Fruit fly (Drosophila melanogaster) whole organism: ENCODE results near the gene Gr66a.

ENCODE experiments used
- CG8478 ChIP-seq: fragments of >200 bp; optimal IDR thresholded peaks from 2 replicates; lab custom pipeline; 2018; ENCODE audit warnings: inconsistent platforms
- Dll ChIP-seq: fragments of >200 bp; optimal IDR thresholded peaks from 2 replicates; lab custom pipeline; 2017
- EcR ChIP-seq, 2 experiments: fragments of >200 bp; optimal IDR thresholded peaks; 2 replicates each; lab custom pipeline; 2017; ENCODE audit warnings: missing biosample characterization in 2 of 2, missing genetic modification characterization in 2 of 2, missing genetic modification reagents in 2 of 2
- pan ChIP-seq: fragments of >200 bp; optimal IDR thresholded peaks from 2 replicates; lab custom pipeline; 2017
- psq ChIP-seq: fragments of >200 bp; optimal IDR thresholded peaks from 2 replicates; lab custom pipeline; 2017
- usp ChIP-seq: fragments of >200 bp; optimal IDR thresholded peaks from 2 replicates; lab custom pipeline; 2017; ENCODE audit warnings: missing biosample characterization, missing genetic modification characterization, mixed read lengths

Gr66a gene

DNA sequence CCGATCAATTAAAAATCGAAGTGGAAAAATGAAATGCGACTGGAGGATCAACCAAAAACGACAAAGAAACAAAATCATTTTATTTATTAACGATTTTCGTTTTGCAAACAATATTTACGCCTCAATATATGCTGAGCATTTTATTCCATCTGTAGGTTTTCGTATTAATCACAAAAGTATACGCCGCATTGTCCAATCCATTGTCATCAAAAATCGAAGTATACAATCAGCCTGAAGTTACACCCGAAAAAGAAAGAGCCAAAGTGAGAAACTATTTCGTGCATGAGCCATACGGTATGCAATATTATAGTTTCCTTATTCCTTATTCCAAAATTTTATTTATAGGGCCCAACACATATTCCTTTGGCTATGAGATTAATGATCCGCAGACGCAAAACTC lies 22.2 kb upstream of the Gr66a start:
- TF ChIP-seq CG8478 (lab: Kevin White, UChicago) = no peak
- no peak for TF ChIP-seq psq
- no peak for TF ChIP-seq pan
- TF ChIP-seq usp (GFP tag; lab: Kevin White, UChicago) = no peak
- no peak for TF ChIP-seq Dll
- TF ChIP-seq EcR (GFP tag; optimal IDR thresholded peaks at IDR 0.05; lab: Kevin White, UChicago) = no peak

DNA sequence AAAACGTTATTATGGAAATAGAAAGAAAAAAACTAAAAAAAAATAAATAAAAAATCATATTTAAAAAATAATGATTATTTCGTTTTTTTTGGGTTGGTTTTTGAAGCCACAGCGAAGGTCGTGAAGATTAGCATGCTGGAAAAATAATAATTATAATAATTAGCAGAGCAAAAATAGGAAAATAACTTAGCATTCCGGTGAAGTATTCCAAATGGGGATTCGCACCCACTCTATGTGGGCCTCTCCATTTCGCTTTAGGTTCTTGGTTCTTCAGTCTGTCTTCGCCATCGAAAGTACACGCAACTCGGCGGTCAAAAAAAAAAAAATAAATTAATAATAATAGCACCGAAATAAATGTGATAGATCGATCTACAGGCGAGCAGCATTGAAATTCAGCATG lies 21.5 kb upstream of the Gr66a start, which contains the start of gene CG34462:
TSS of gene CG34462 (plus strand) at position 301 of the 400 bp plus-strand sequence.
- TF ChIP-seq EcR (GFP tag; optimal IDR thresholded peaks at IDR 0.05; lab: Kevin White, UChicago) (no peak), CG8478 (lab: Kevin White, UChicago) (no peak), psq (no peak), Dll (no peak), pan (no peak), usp (GFP tag; lab: Kevin White, UChicago) (no peak)

DNA sequence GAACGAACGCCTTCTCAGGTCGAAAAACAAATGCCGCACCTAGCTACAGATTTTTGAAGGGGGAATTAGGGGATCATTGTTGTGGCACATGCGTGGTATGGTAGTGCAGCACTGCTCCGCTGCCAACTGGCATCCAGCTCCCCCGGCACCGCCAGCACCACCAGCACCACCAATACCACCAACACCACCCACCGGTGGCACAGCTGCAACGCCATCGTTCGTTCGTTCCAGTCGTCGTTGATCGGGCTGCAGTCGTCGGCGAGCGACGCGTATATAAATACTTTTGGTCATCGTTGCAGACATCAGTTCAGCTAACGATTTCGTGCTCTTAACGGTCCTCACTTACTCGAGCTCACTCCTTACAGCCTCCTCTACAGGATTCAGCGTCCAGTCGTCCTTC lies 18.8 kb upstream of the Gr66a start, which contains the start of gene CG34461:
TSS of gene CG34461 (plus strand) at position 301 of the 400 bp plus-strand sequence.
- no peak for TF ChIP-seq Dll
- no peak for TF ChIP-seq pan
- TF ChIP-seq usp (GFP tag; lab: Kevin White, UChicago) = no peak
- no peak for TF ChIP-seq EcR (GFP tag; optimal IDR thresholded peaks at IDR 0.05; lab: Kevin White, UChicago)
- no peak for TF ChIP-seq psq

DNA sequence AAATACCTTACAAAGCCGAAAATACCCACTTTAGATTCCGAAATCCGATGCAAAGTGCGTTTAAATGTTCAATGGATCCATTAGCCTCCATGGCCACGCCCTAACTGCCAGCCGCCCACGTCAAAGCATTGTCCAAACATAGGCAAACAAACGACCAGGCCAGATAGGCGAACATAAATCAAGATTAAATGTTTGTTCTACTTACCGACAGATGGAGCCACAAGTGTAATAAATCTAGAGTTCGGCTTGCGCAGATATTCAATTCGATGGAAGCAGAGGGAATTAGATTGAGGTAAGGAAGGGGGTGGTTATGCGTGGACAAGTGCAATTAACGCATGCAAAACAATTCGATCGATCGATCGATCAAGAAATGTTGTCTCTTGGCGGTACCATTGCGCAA lies 17.0 kb upstream of the Gr66a start:
- TF ChIP-seq Dll (no peak), psq (no peak), CG8478 (lab: Kevin White, UChicago) (no peak), EcR (GFP tag; optimal IDR thresholded peaks at IDR 0.05; lab: Kevin White, UChicago) (no peak), pan (no peak)

DNA sequence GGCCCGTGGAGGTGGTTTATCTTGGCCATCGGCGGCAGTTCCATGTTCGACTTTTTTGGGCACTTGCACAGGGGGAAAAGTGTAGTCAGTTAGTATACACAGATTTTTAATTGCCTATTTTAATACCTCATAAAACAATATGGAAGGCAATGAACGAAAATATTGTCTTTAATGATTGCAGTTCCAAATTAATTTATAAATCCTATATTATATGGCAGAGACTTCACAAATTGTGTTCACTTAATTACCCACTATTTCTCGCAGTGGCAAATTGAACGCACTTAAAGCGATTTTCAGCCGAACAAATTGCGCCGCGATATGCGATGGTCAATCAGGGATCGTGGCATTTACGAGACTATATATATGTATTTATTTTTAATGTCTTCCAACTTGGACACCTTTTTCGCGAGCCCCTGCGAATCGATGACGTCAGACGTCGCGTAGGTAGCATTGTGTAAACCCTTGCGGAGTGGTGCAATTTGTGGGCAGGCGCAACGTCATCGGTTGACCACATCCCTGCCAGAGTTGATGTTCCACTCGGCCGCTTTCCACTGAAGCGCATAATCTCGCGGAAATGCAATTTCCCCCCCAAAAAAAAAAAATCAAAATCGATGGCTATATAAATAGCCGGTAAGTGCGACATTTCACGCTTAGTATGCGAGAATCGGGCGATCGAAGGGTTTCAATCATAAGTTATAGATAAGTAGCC lies 13.5 kb upstream of the Gr66a start, which contains the start of gene CG13670:
TSS of gene CG13670 (plus strand) at position 659 of the 709 bp plus-strand sequence.
- TF ChIP-seq CG8478 (lab: Kevin White, UChicago) = no peak
- no peak for TF ChIP-seq pan
- no peak for TF ChIP-seq psq

DNA sequence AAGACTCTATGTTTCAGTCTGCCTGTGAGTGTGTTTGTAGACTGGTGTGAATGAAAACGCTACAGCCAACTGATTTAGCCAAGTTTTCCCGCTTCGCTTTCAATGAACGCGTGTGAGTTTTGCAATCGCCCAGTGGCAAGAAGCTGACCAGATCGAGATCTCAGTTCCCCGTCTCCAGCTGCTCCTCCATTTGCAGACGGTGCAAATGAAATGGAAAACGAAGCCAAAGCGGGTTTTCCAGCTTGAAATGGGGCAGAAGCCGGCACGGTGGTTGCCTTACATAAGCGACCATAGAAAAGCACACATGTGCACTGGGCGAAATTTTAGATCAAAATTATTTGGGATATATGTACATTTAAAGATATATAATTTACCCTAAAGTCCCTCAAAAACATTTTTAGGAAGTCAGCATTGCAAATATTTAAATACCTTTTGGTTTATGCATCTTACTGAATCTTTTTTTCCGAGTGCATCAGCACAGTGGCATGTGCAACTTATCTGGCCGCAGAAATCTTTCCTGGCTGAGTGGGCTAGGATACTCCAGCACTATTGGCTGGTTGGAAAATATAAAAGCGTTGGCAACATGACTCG lies 12.2 kb upstream of the Gr66a start, which contains the start of gene CG43059:
TSS of gene CG43059 (minus strand) at position 51 of the 591 bp plus-strand sequence.
- TF ChIP-seq pan (no peak), EcR (GFP tag; optimal IDR thresholded peaks at IDR 0.05; lab: Kevin White, UChicago) (no peak), usp (GFP tag; lab: Kevin White, UChicago) (no peak), Dll (no peak), CG8478 (lab: Kevin White, UChicago) (no peak), psq (no peak)

DNA sequence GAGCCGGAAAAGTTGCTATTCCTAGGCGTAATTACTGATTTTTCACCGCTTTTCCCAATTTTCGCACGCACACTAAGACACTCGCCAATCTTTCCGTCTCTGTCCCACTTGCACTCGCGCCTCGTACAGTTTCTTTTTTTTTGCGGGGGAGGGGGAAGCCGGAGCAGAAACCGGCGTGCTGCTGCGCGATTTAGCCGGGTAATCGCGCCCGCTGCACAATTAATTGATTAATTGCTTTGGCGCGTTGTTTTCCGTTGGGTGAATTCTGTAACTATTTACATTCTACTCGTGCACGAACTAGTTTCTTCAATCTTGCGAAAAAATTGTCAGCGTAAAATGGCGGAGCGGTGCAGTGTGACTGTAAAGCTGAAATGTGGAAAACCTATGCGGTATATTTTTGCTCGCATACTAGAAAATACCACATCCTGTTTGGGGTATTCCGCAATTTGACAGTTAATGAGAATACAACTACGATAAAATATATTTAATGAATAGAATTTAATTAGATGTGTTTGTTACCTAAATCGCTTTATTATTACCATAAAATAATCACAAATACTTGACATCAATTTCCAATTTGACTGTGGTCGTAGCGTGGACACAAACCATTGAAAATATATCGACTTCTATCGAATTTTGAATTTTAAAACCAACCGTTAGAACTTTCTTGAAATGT lies 8.5 kb upstream of the Gr66a start, which contains the start of gene Cpsf6:
TSS of gene Cpsf6 (minus strand) at position 362 of the 676 bp plus-strand sequence.
- TF ChIP-seq Dll (no peak), psq (no peak), CG8478 (lab: Kevin White, UChicago) (peak; percentile 65), EcR (GFP tag; optimal IDR thresholded peaks at IDR 0.05; lab: Kevin White, UChicago) (no peak), pan (no peak), usp (GFP tag; lab: Kevin White, UChicago) (no peak)

DNA sequence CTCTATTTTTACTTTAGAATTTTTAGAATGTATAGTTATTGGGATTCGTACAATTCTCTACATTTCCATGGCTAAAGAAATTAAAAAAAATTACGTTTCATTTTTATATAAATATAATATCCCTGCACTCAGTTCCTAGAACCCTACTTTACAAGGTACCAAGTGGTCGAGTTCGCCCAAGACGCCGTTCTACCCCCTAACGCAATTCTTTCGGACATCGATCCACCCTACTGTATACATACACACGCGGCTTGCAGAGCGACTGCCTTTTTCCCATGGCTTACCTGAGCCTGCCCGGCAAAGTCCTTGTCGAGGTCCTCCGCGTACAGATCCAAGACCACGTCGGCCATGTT lies 8.0 kb upstream of the Gr66a start:
- TF ChIP-seq psq (no peak), Dll (no peak), pan (peak; percentile 45)

DNA sequence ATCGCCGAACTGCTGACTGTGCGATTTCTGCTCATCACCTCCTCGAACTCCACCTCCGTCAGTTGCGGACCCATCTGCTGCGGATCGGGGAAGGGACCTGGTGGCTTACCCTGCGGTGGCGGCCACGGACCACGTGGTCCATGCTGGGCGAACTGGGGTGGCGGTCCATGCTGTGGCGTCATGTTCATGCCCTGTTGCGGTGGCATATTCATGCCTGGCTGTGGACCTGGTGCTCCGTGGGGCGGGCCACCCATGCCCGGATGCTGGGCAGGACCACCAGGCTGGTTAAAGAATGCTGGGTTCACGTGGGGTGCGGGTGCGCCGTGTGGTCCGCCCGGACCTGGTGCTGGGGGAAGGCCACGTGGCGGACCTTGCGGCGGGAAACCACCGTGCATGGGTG lies 5.5 kb upstream of the Gr66a start:
- TF ChIP-seq usp (GFP tag; lab: Kevin White, UChicago) (no peak), CG8478 (lab: Kevin White, UChicago) (no peak), pan (no peak), Dll (no peak), EcR (GFP tag; optimal IDR thresholded peaks at IDR 0.05; lab: Kevin White, UChicago) (no peak), psq (no peak)

DNA sequence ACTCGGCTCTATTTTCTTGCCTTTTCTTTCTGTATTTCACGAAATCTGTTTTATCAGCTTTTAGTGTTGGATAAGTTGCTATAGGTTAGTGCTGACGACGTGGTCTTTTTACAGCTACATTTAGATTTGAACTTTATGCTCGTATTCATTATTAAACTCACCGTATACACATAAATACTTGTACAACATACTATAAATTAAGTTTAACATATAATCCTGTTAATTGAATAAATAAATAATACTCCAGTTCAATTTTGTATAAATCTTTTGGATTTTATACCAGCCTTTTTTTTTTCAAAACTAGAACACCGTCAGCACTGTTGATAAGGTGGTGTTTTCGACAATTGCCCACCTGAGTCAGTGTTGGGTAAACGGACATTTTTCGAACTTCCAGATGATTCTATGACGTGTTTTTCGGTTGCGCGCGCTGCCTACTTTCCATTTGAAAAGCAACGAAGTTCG lies 2.1 kb upstream of the Gr66a start, which contains the start of gene BI-1:
TSS of gene BI-1 (minus strand) at position 51 of the 462 bp plus-strand sequence.
- TF ChIP-seq usp (GFP tag; lab: Kevin White, UChicago) (no peak), pan (no peak)

DNA sequence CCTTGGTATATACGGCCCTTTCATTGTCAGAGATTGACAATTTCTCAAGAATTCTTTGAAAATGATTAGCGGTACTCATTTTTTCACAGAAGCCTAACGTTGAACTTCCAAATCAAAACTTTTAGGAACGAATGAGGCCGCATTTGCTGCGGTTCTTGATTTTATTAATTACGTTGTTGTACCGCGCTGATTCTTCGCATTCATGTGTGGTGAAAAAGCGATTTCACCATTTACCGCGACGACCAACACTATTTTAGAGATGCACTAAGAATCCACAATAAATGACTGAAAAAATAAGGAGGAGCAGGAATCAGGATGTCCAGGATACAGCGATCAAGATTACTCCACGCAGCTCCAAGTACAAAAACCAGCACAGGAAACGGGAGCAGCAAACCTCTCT lies 2.9 kb downstream of the Gr66a start, which contains the start of the genes CG7194 and Sbp2:
TSS of gene CG7194 (minus strand) at position 148 of the 400 bp plus-strand sequence.
TSS of gene Sbp2 (plus strand) at position 246 of the 400 bp plus-strand sequence.
- no peak for TF ChIP-seq usp (GFP tag; lab: Kevin White, UChicago)
- TF ChIP-seq Dll = no peak
- no peak for TF ChIP-seq CG8478 (lab: Kevin White, UChicago)
- no peak for TF ChIP-seq EcR (GFP tag; optimal IDR thresholded peaks at IDR 0.05; lab: Kevin White, UChicago)
- no peak for TF ChIP-seq pan
- TF ChIP-seq psq = no peak

DNA sequence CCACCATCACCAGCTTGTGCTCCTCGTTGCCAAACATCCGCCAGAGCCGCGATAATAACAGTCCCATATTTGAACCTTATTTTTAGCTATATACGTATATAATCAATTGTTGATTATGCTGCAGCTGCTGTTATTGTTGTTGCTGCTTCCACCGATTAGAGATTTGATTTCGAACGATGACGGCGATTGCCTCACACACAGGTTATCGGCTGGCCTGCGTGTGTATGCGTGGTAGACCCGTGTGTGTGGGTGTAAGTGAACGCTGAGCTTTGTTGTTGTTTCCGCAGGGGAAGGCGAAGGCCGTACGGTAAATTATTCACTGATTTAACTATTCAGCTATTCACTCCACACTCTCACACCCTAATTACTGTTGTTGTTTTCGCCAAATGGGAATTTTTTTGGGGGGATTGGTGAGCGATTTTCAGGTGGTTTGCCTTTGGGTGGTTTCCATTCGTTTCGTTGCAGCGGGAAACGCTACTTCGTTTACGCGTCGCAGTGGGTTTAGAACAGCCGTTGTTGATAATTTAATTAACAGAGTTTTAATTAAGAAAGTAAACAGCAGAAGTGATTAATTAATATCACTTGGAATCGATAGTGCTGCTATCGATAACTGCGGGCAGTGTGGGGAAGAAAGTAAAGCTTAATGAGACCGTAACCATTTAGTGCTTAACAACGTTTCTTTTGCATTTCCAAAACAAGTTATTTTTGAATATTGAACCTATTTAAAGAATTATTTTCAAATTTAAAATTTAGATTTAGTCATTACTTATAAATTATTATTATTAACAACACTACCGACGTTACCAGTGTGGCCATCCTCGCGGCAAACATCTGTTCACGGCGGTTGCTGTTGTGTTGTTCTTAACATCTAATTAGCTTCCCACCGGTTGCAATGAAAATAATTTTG lies 7.3 kb downstream of the Gr66a start, which contains the start of the genes Arl5 and CG13671:
TSS of gene Arl5 (minus strand) at position 616 of the 907 bp plus-strand sequence.
TSS of gene CG13671 (plus strand) at position 841 of the 907 bp plus-strand sequence.
- TF ChIP-seq EcR (GFP tag; optimal IDR thresholded peaks at IDR 0.05; lab: Kevin White, UChicago) = no peak
- TF ChIP-seq pan = no peak
- no peak for TF ChIP-seq Dll
- no peak for TF ChIP-seq usp (GFP tag; lab: Kevin White, UChicago)
- TF ChIP-seq psq = no peak
- TF ChIP-seq CG8478 (lab: Kevin White, UChicago) = no peak
